Worm (Caenorhabditis elegans) whole organism, L4/young adult: ENCODE results near the gene lgc-35.

Experiments
- W03F9.2 ChIP-seq: fragments of 150-350 bp; optimal IDR thresholded peaks from 2 replicates; lab custom pipeline; 2014; ENCODE audit warnings: missing biosample characterization, missing genetic modification characterization
- dao-5 ChIP-seq: sonication (generic microtip); optimal IDR thresholded peaks from 2 replicates; lab custom pipeline; 2016; ENCODE audit warnings: missing genotype, missing genetic modification characterization, moderate library complexity, missing compliant biosample characterization
- him-1 ChIP-seq: sonication (generic microtip); optimal IDR thresholded peaks from 2 replicates; lab custom pipeline; 2016; ENCODE audit warnings: missing genotype, missing genetic modification reagents, missing genetic modification characterization, missing compliant biosample characterization

Gene lgc-35

ce11 chrII:12799927-12800522, 39.9 kb downstream of the lgc-35 start:
- TF ChIP-seq W03F9.2 (peak; percentile 3), him-1 (tag; lab: Kevin White, UChicago) (no peak), dao-5 (no peak)

ce11 chrII:12799364-12799763, 40.6 kb downstream of the lgc-35 start:
- TF ChIP-seq W03F9.2 (no peak), dao-5 (no peak), him-1 (tag; lab: Kevin White, UChicago) (no peak)

DNA sequence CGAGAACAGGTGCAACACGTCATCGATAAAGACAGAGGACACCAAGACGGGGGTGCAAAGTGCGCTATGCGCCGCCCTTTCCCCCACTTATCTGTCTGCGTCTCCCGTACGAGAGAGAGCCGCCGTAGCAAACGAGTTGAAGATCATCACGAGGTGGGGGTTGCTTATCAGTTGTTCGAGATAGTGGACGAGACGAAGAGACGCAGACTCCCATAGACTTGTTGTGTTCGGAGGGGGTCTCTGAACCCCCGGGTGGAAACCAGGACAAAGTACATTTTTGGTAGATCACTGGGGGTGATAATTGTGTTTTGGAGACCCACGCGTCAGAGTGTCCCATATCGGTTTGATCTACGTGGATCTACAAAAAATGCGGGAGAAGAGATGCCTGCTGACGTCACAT, 41.1 kb downstream of the lgc-35 start:
- no peak for TF ChIP-seq dao-5
- no peak for TF ChIP-seq him-1 (tag; lab: Kevin White, UChicago)
- TF ChIP-seq W03F9.2, result no peak

DNA sequence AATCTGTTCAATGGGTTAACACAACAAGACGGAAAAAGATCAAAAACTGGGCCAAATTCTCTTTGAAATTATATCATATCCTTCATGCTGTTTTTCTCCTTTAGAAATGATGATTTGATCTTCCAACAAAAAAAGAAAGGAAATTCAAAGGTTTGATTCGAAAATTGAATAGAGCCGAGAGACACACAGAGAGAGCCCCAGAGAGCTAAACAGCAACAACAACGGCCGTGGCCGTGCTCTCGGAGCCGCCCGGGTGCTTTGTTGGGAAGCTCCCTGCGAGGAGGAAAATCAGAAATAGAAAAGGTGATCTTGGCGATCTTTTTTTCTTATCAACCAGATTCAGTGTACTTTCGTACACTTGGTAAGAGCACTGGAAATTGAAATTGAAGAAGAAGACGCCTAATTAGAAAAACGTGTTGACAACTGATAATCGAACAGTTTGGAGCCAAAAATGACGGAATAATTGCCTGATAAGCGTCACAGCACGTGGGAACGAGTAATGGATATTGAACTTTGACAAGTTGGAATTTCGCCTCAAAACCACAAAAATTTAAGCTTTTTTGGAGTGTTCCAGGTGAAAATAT, 42.7 kb downstream of the lgc-35 start:
- TF ChIP-seq W03F9.2, result no peak
- no peak for TF ChIP-seq dao-5
- no peak for TF ChIP-seq him-1 (tag; lab: Kevin White, UChicago)

DNA sequence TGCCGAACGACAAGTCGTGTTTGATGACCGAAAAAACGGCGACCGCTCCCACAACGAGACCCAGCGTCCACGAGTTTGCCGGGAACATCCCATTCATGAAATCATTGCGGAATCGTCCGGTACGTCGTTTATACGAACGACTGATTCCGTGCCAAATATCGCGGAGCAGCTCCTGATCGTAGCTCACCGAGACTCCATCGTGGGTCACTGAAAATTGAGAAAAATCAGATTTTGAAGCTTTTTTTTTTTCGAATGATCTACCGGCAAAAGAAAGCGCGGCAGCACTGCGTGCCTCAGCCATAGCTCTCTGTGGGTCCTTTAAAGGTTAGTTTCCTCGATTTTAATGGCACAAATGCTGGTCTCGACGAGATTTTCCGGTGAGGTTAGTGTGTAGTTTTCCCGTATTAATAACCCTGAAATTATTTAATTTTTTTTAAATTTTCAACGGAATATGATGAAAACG, 43.9 kb downstream of the lgc-35 start, which contains the start of gene cpt-1:
Gene cpt-1, minus strand, starts transcription at position 413 of the 463 bp plus-strand sequence.
- TF ChIP-seq W03F9.2 (no peak), dao-5 (no peak), him-1 (tag; lab: Kevin White, UChicago) (no peak)

DNA sequence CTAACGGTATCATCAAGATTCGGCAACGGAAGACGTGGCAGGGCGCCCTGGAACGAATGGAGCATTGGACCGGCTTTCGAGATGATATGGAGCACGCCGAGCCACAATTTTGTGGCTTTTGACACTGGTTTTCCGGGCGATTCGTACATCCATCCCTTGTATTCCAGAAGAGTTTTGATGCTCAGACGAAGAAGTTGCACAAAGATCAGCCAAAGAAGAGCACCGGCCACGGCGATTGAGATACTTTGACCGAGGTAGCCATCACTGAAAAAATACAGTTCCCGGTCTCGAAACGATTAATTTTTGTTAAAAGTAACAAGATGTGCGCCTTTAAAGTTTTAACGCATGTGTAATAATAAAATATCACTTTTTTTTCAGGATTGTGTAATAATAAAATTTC, 44.8 kb downstream of the lgc-35 start:
- TF ChIP-seq him-1 (tag; lab: Kevin White, UChicago) (no peak), W03F9.2 (no peak), dao-5 (no peak)

ce11 chrII:12790392-12790791, 49.6 kb downstream of the lgc-35 start:
- TF ChIP-seq him-1 (tag; lab: Kevin White, UChicago), result no peak
- TF ChIP-seq dao-5, result no peak
- TF ChIP-seq W03F9.2, result no peak

DNA sequence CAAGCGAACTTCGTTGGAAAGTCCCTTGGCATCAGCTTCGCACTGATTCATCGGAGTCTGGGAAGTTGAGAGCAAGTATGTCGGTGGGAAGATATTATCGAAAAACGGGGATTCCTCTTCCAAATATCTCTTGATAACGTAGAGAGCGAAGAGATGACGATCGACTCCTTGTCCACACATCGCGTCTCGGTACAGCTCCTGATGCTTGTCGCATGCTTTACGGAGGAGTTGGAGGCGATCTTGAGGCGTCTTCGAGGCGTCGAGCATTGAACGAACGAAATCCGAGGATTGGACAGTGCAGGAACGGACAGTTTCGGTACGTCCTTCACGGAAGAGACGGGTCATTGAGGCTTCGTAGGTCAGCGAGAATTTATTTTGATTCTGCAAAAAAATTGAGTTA, 50.5 kb downstream of the lgc-35 start:
- TF ChIP-seq W03F9.2 (no peak), him-1 (tag; lab: Kevin White, UChicago) (no peak), dao-5 (no peak)

DNA sequence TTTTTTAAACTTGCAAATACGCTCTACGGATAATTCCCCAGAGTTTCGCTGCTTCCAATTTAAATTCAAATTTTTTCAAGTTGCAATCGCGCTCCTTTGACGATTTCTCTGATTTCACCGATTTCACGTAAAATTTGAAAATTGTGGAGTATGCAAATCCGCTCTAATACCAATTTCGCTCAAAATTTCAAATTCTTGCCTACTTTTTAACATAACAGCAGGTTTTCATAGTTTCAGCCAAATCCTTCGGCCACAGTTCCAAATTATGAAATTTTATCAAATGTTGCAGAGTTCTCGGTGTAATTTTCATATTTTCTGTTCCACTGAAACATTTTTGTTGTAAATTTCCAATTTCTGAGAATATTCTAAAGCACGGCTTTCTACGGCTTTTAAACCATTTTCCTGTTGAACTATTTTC, 52.1 kb downstream of the lgc-35 start, which contains the start of gene alkb-7:
Gene alkb-7, minus strand, starts transcription at position 323 of the 418 bp plus-strand sequence.
- no peak for TF ChIP-seq dao-5
- no peak for TF ChIP-seq W03F9.2
- TF ChIP-seq him-1 (tag; lab: Kevin White, UChicago), result no peak
